Fruit fly (Drosophila melanogaster) whole organism, embryonic: Measurements from ENCODE around the gene kis.

ENCODE experiments used
- CG11247 ChIP-seq: fragments of 200-800 bp; sonication (Bioruptor generic); IDR thresholded peaks from 2 replicates; pipeline ENCODE4 v1.3.6; 2022; ENCODE audit warnings: missing biosample characterization, missing genetic modification characterization
- Dek ChIP-seq: fragments of 200-800 bp; sonication (Bioruptor generic); optimal IDR thresholded peaks from 3 replicates; lab custom pipeline; 2019; ENCODE audit warnings: missing biosample characterization, mild to moderate bottlenecking, missing genetic modification characterization, moderate library complexity
- ewg ChIP-seq: fragments of 200-800 bp; sonication (Bioruptor generic); optimal IDR thresholded peaks from 3 replicates; lab custom pipeline; 2017; ENCODE audit warnings: mild to moderate bottlenecking, missing biosample characterization, missing genetic modification reagents, missing genetic modification characterization
- ken ChIP-seq: fragments of 200-800 bp; sonication (Bioruptor generic); IDR thresholded peaks from 3 replicates; pipeline ENCODE4 v1.3.6; 2022; ENCODE audit warnings: missing biosample characterization, missing genetic modification characterization
- zen ChIP-seq: fragments of 200-800 bp; sonication (Bioruptor generic); optimal IDR thresholded peaks from 3 replicates; lab custom pipeline; 2018; ENCODE audit warnings: missing biosample characterization, mild to moderate bottlenecking, missing genetic modification characterization, moderate library complexity
- zfh1 ChIP-seq: fragments of 200-800 bp; sonication (Bioruptor generic); IDR thresholded peaks from 3 replicates; pipeline ENCODE4 v1.3.6; 2022; ENCODE audit warnings: missing biosample characterization, missing genetic modification characterization

DNA sequence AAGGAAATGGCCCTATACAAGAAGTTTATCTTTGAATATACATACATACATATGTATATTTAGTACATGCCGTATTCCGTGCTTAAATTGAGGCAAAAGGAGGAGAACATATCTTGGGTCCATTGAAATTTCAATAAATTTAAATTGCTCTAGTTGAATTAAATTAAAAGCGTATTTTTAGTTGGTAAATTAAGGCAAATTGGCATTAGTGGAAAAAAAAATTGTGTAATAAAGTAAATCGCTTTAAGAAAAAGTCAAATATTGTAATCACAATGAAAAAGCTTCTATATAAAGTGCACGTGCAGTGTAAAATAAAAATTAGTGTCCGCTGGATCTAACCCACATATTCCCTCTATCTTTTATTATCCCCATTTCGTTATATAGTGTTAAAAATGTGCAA is 88.4 kb downstream of the kis start:
- TF ChIP-seq zen (tag; lab: Kevin White, UChicago) (no peak), ewg (no peak), ken (GFP tag; lab: Robert Waterston, UW) (no peak), Dek (tag; lab: Kevin White, UChicago) (no peak), zfh1 (no peak), CG11247 (GFP tag; lab: Robert Waterston, UW) (no peak)
